Fruit fly (Drosophila melanogaster): ENCODE results near the gene CG10853.
A peak's percentile ranks its signal among the peaks of the same experiment; 100 is the strongest.

The CG10853 gene

DNA sequence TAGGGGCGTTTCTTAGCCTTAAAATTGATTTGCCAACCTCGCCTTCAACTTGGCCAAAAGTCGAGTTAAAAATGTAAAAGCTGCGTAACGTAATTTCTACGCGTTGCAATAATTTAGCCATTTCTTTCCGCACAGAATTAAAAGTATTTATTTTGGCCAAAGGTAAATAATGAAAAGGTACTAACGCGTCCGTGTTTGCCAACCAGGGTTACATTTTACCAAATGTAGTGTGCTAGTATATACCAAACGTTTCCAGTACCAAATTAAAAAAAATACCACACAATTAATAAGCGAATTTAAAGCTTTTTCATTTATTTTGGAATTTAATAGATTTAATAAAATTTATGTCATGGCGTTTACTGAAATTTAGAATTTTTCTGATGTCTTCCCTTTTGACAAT lies 48.7 kb upstream of the CG10853 start, which contains the start of gene Ccz1 (continued):
- no peak for TF ChIP-seq pita (GFP tag; optimal IDR thresholded peaks at IDR 0.05)
- TF ChIP-seq Myb (GFP tag; optimal IDR thresholded peaks at IDR 0.05): peak; percentile 53
- peak; percentile 45 for TF ChIP-seq dmrt99B (tag; optimal IDR thresholded peaks at IDR 0.05)
- peak; percentile 74 for TF ChIP-seq CG3407 (GFP tag; optimal IDR thresholded peaks at IDR 0.05)
- TF ChIP-seq vfl (GFP tag; optimal IDR thresholded peaks at IDR 0.05): peak; percentile 50
- peak; percentile 87 for TF ChIP-seq CG10209 (GFP tag; optimal IDR thresholded peaks at IDR 0.05)
- peak; percentile 44 for TF ChIP-seq CG4707 (GFP tag; optimal IDR thresholded peaks at IDR 0.05)
- TF ChIP-seq Dad (GFP tag; optimal IDR thresholded peaks at IDR 0.05): peak; percentile 51
- peak; percentile 25 for TF ChIP-seq CG6765 (GFP tag; optimal IDR thresholded peaks at IDR 0.05)
- TF ChIP-seq tll (GFP tag; optimal IDR thresholded peaks at IDR 0.05): no peak
- TF ChIP-seq CG13894 (tag; optimal IDR thresholded peaks at IDR 0.05): no peak
- TF ChIP-seq CG7556 (GFP tag; optimal IDR thresholded peaks at IDR 0.05): peak; percentile 44
- no peak for TF ChIP-seq inv (GFP tag; IDR thresholded peaks at IDR 0.05; ENCODE audit: partially characterized antibody)
- peak; percentile 63 for TF ChIP-seq Hsf (GFP tag; optimal IDR thresholded peaks at IDR 0.05)
- no peak for TF ChIP-seq ind (GFP tag; optimal IDR thresholded peaks at IDR 0.05)
- no peak for TF ChIP-seq CG11695 (GFP tag; IDR thresholded peaks at IDR 0.05)
- no peak for TF ChIP-seq zfh1 (GFP tag; IDR thresholded peaks at IDR 0.05)
- TF ChIP-seq hbn (GFP tag; IDR thresholded peaks at IDR 0.05; ENCODE audit: partially characterized antibody): no peak
- no peak for TF ChIP-seq klu (GFP tag; IDR thresholded peaks at IDR 0.05)
- no peak for TF ChIP-seq CG10147 (GFP tag; optimal IDR thresholded peaks at IDR 0.05)
- no peak for TF ChIP-seq CG17612 (GFP tag; IDR thresholded peaks at IDR 0.05)
- peak; percentile 18; the same call in 1 of the 3 replicates for TF ChIP-seq croc (GFP tag; conservative IDR thresholded peaks at IDR 0.05)
- no peak for TF ChIP-seq CG1832 (GFP tag; optimal IDR thresholded peaks at IDR 0.05)
- no peak for TF ChIP-seq Hr78 (GFP tag; optimal IDR thresholded peaks at IDR 0.05)
- no peak for TF ChIP-seq Ravus (GFP tag; IDR thresholded peaks at IDR 0.05)
- TF ChIP-seq Dll (GFP tag; IDR thresholded peaks at IDR 0.05; ENCODE audit: partially characterized antibody): no peak
- TF ChIP-seq Hmx (GFP tag; optimal IDR thresholded peaks at IDR 0.05): no peak
- peak; percentile 61 for TF ChIP-seq CG7786 (GFP tag; optimal IDR thresholded peaks at IDR 0.05)
- peak; percentile 71 for TF ChIP-seq nau (GFP tag; optimal IDR thresholded peaks at IDR 0.05)
- TF ChIP-seq H15 (GFP tag; IDR thresholded peaks at IDR 0.05): no peak
- TF ChIP-seq CG32772 (GFP tag; IDR thresholded peaks at IDR 0.05): no peak
- peak; percentile 9 for TF ChIP-seq Abd-B (GFP tag; optimal IDR thresholded peaks at IDR 0.05)
- no peak for TF ChIP-seq Nf-YA (GFP tag; IDR thresholded peaks at IDR 0.05)
- TF ChIP-seq Jarid2 (GFP tag; optimal IDR thresholded peaks at IDR 0.05): peak; percentile 51
- TF ChIP-seq org-1 (GFP tag; optimal IDR thresholded peaks at IDR 0.05): peak; percentile 25
- TF ChIP-seq CG10431 (GFP tag; optimal IDR thresholded peaks at IDR 0.05): peak; percentile 38
- TF ChIP-seq lola (GFP tag; optimal IDR thresholded peaks at IDR 0.05): peak in 1 of 3 experiments; percentile 50
- peak; percentile 80 for TF ChIP-seq lab (GFP tag; optimal IDR thresholded peaks at IDR 0.05)
- peak; percentile 94 for TF ChIP-seq YL-1 (GFP tag; optimal IDR thresholded peaks at IDR 0.05)
- no peak for TF ChIP-seq unc-4 (GFP tag; IDR thresholded peaks at IDR 0.05; ENCODE audit: partially characterized antibody)
- TF ChIP-seq eyg (GFP tag; optimal IDR thresholded peaks at IDR 0.05): peak; percentile 69
- TF ChIP-seq CG6175 (GFP tag; IDR thresholded peaks at IDR 0.05): no peak
- TF ChIP-seq CG18476 (GFP tag; optimal IDR thresholded peaks at IDR 0.05): peak; percentile 54
- peak; percentile 84 for TF ChIP-seq Ets65A (GFP tag)
- peak; percentile 45 for TF ChIP-seq salm (tag; optimal IDR thresholded peaks at IDR 0.05)
- TF ChIP-seq repo (GFP tag; optimal IDR thresholded peaks at IDR 0.05): peak; percentile 63
- TF ChIP-seq vnd (GFP tag; IDR thresholded peaks at IDR 0.05; ENCODE audit: partially characterized antibody): no peak
- TF ChIP-seq CG2678 (tag; optimal IDR thresholded peaks at IDR 0.05): peak; percentile 59
- peak; percentile 57 for TF ChIP-seq onecut (GFP tag; IDR thresholded peaks at IDR 0.05)
- peak; percentile 79 for TF ChIP-seq CG7987 (GFP tag; optimal IDR thresholded peaks at IDR 0.05)
